Fruit fly (Drosophila melanogaster) whole organism, embryonic: Measurements from ENCODE around the gene CG14915.

Experiments used
- Atf6 ChIP-seq: fragments of 200-800 bp; sonication (Bioruptor generic); IDR thresholded peaks from 2 replicates; pipeline ENCODE4 v1.3.6; 2022; ENCODE audit warnings: missing biosample characterization, missing genetic modification characterization
- B-H1 ChIP-seq: fragments of 200-800 bp; sonication (Bioruptor generic); IDR thresholded peaks from 3 replicates; pipeline ENCODE4 v1.3.6; 2022; ENCODE audit warnings: missing biosample characterization, missing genetic modification characterization
- BEAF-32 ChIP-seq: fragments of 200-800 bp; sonication (Bioruptor generic); optimal IDR thresholded peaks from 3 replicates; lab custom pipeline; 2017; ENCODE audit warnings: missing biosample characterization, missing genetic modification characterization, mild to moderate bottlenecking, moderate library complexity, missing genetic modification reagents
- CG12071 ChIP-seq: fragments of 200-800 bp; sonication (Bioruptor generic); optimal IDR thresholded peaks from 3 replicates; lab custom pipeline; 2018; ENCODE audit warnings: missing biosample characterization, mild to moderate bottlenecking, missing genetic modification characterization
- CG12659 ChIP-seq: fragments of 200-800 bp; sonication (Bioruptor generic); optimal IDR thresholded peaks from 3 replicates; lab custom pipeline; 2017; ENCODE audit warnings: mild to moderate bottlenecking, missing biosample characterization, missing genetic modification reagents, missing genetic modification characterization
- CG12744 ChIP-seq: fragments of 200-800 bp; sonication (Bioruptor generic); optimal IDR thresholded peaks from 2 replicates; lab custom pipeline; 2016; ENCODE audit warnings: missing biosample characterization, missing genetic modification characterization
- CG13775 ChIP-seq: fragments of 200-800 bp; sonication (Bioruptor generic); optimal IDR thresholded peaks from 3 replicates; lab custom pipeline; 2017; ENCODE audit warnings: missing biosample characterization, mild to moderate bottlenecking, missing genetic modification characterization
- CG14050 ChIP-seq: fragments of 200-800 bp; sonication (Bioruptor generic); IDR thresholded peaks from 3 replicates; pipeline ENCODE4 v1.3.6; 2022; ENCODE audit warnings: missing biosample characterization, missing genetic modification characterization
- CG14441 ChIP-seq: fragments of 200-800 bp; sonication (Bioruptor generic); IDR thresholded peaks from 2 replicates; pipeline ENCODE4 v1.3.6; 2022; ENCODE audit warnings: missing biosample characterization, missing genetic modification characterization
- CG14667 ChIP-seq: fragments of 200-800 bp; sonication (Bioruptor generic); IDR thresholded peaks from 2 replicates; pipeline ENCODE4 v1.3.6; 2022; ENCODE audit warnings: missing biosample characterization, missing genetic modification characterization
- CG1647 ChIP-seq: fragments of 200-800 bp; sonication (Bioruptor generic); optimal IDR thresholded peaks from 3 replicates; lab custom pipeline; 2016; ENCODE audit warnings: missing biosample characterization, missing genetic modification characterization
- CG16779 ChIP-seq: fragments of 200-800 bp; sonication (Bioruptor generic); IDR thresholded peaks from 2 replicates; pipeline ENCODE4 v1.3.6; 2022; ENCODE audit warnings: missing biosample characterization, missing genetic modification characterization
- CG17568 ChIP-seq: fragments of 200-800 bp; sonication (Bioruptor generic); optimal IDR thresholded peaks from 2 replicates; lab custom pipeline; 2018; ENCODE audit warnings: missing biosample characterization, mild to moderate bottlenecking, missing genetic modification characterization, moderate library complexity
- CG18011 ChIP-seq: fragments of 200-800 bp; sonication (Bioruptor generic); optimal IDR thresholded peaks from 2 replicates; lab custom pipeline; 2017; ENCODE audit warnings: missing biosample characterization, missing genetic modification characterization, mild to moderate bottlenecking, moderate library complexity, missing genotype
- CG1832 ChIP-seq: fragments of 200-800 bp; sonication (Bioruptor generic); optimal IDR thresholded peaks from 2 replicates; lab custom pipeline; 2017; ENCODE audit warnings: missing biosample characterization, mild to moderate bottlenecking, missing genetic modification characterization, inconsistent platforms
- CG34224 ChIP-seq: fragments of 200-800 bp; sonication (Bioruptor generic); IDR thresholded peaks from 3 replicates; pipeline ENCODE4 v1.3.6; 2022; ENCODE audit warnings: missing biosample characterization, missing genetic modification characterization; ENCODE audit not compliant: partially characterized antibody
- CG34376 ChIP-seq: fragments of 200-800 bp; sonication (Bioruptor generic); optimal IDR thresholded peaks from 2 replicates; lab custom pipeline; 2018; ENCODE audit warnings: missing biosample characterization, mild to moderate bottlenecking, missing genetic modification characterization
- CG4328 ChIP-seq: fragments of 200-800 bp; sonication (Bioruptor generic); optimal IDR thresholded peaks from 3 replicates; lab custom pipeline; 2017; ENCODE audit warnings: missing biosample characterization, missing genetic modification reagents, missing genetic modification characterization
- CG43689 ChIP-seq: fragments of 200-800 bp; sonication (Bioruptor generic); IDR thresholded peaks from 2 replicates; pipeline ENCODE4 v1.3.6; 2022; ENCODE audit warnings: missing biosample characterization, missing genetic modification characterization
- CG4424 ChIP-seq: fragments of 200-800 bp; sonication (Bioruptor generic); optimal IDR thresholded peaks from 3 replicates; lab custom pipeline; 2016; ENCODE audit warnings: missing biosample characterization, missing genetic modification characterization
- CG6689 ChIP-seq: fragments of 200-800 bp; sonication (Bioruptor generic); IDR thresholded peaks from 2 replicates; pipeline ENCODE4 v1.3.6; 2022; ENCODE audit warnings: missing biosample characterization, missing genetic modification characterization
- CG7786 ChIP-seq: fragments of 200-800 bp; sonication (Bioruptor generic); optimal IDR thresholded peaks from 2 replicates; lab custom pipeline; 2016; ENCODE audit warnings: missing biosample characterization, missing genetic modification characterization
- CG9609 ChIP-seq: fragments of 200-800 bp; sonication (Bioruptor generic); optimal IDR thresholded peaks from 3 replicates; lab custom pipeline; 2016; ENCODE audit warnings: missing biosample characterization, missing genetic modification characterization
- CG9932 ChIP-seq: fragments of 200-800 bp; sonication (Bioruptor generic); IDR thresholded peaks from 2 replicates; pipeline ENCODE4 v1.3.6; 2022; ENCODE audit warnings: missing biosample characterization, missing genetic modification characterization
- Camta ChIP-seq: fragments of 200-800 bp; sonication (Bioruptor generic); optimal IDR thresholded peaks from 2 replicates; lab custom pipeline; 2016; ENCODE audit warnings: missing biosample characterization, missing genetic modification characterization
- Dbx ChIP-seq: fragments of 200-800 bp; sonication (Bioruptor generic); IDR thresholded peaks from 3 replicates; pipeline ENCODE4 v1.3.6; 2022; ENCODE audit warnings: missing biosample characterization, missing genetic modification characterization
- Dek ChIP-seq: fragments of 200-800 bp; sonication (Bioruptor generic); optimal IDR thresholded peaks from 3 replicates; lab custom pipeline; 2019; ENCODE audit warnings: missing biosample characterization, mild to moderate bottlenecking, missing genetic modification characterization, moderate library complexity
- Dip3 ChIP-seq: fragments of 200-800 bp; sonication (Bioruptor generic); optimal IDR thresholded peaks from 3 replicates; lab custom pipeline; 2016; ENCODE audit warnings: missing biosample characterization, missing genetic modification characterization
- Elba2 ChIP-seq: fragments of 200-800 bp; sonication (Bioruptor generic); optimal IDR thresholded peaks from 3 replicates; lab custom pipeline; 2016; ENCODE audit warnings: missing biosample characterization, missing genetic modification characterization
- HLH54F ChIP-seq: fragments of 200-800 bp; sonication (Bioruptor generic); optimal IDR thresholded peaks from 3 replicates; lab custom pipeline; 2016; ENCODE audit warnings: missing biosample characterization, missing genetic modification characterization
- Hand ChIP-seq: fragments of 200-800 bp; sonication (Bioruptor generic); optimal IDR thresholded peaks from 2 replicates; lab custom pipeline; 2017; ENCODE audit warnings: mild to moderate bottlenecking, missing biosample characterization, missing genetic modification reagents, missing genetic modification characterization
- MESR4 ChIP-seq: fragments of 200-800 bp; sonication (Bioruptor generic); optimal IDR thresholded peaks from 2 replicates; lab custom pipeline; 2018; ENCODE audit warnings: missing biosample characterization, mild to moderate bottlenecking, missing genetic modification characterization, moderate library complexity
- MTF-1 ChIP-seq: fragments of 200-800 bp; sonication (Bioruptor generic); optimal IDR thresholded peaks from 2 replicates; lab custom pipeline; 2018; ENCODE audit warnings: missing biosample characterization, mild to moderate bottlenecking, missing genetic modification characterization, borderline replicate concordance
- Oaz ChIP-seq: fragments of 200-800 bp; sonication (Bioruptor generic); IDR thresholded peaks from 2 replicates; pipeline ENCODE4 v1.3.6; 2022; ENCODE audit warnings: missing biosample characterization, missing genetic modification characterization
- Opbp ChIP-seq: fragments of 200-800 bp; sonication (Bioruptor generic); IDR thresholded peaks from 3 replicates; pipeline ENCODE4 v1.3.6; 2022; ENCODE audit warnings: missing biosample characterization, missing genetic modification characterization; ENCODE audit not compliant: partially characterized antibody
- ash1 ChIP-seq: fragments of 200-800 bp; sonication (Bioruptor generic); optimal IDR thresholded peaks from 2 replicates; lab custom pipeline; 2018; ENCODE audit warnings: missing biosample characterization, mild to moderate bottlenecking, missing genetic modification characterization
- bab2 ChIP-seq: fragments of 200-800 bp; sonication (Bioruptor generic); optimal IDR thresholded peaks from 2 replicates; lab custom pipeline; 2016; ENCODE audit warnings: missing biosample characterization, missing genetic modification characterization
- bowl ChIP-seq: fragments of 200-800 bp; sonication (Bioruptor generic); IDR thresholded peaks from 2 replicates; pipeline ENCODE4 v1.3.6; 2022; ENCODE audit warnings: missing biosample characterization, missing genetic modification characterization
- cato ChIP-seq: fragments of 200-800 bp; sonication (Bioruptor generic); optimal IDR thresholded peaks from 2 replicates; lab custom pipeline; 2016; ENCODE audit warnings: missing biosample characterization, missing genetic modification characterization, borderline replicate concordance
- da ChIP-seq: fragments of 200-800 bp; sonication (Bioruptor generic); optimal IDR thresholded peaks from 2 replicates; lab custom pipeline; 2016; ENCODE audit warnings: missing biosample characterization, missing genetic modification characterization
- dati ChIP-seq: fragments of 200-800 bp; sonication (Bioruptor generic); IDR thresholded peaks from 2 replicates; pipeline ENCODE4 v1.3.6; 2022; ENCODE audit warnings: missing biosample characterization, missing genetic modification characterization
- en ChIP-seq: fragments of 200-800 bp; sonication (Bioruptor generic); optimal IDR thresholded peaks from 2 replicates; lab custom pipeline; 2016; ENCODE audit warnings: missing biosample characterization, missing genetic modification characterization
- gce ChIP-seq: fragments of 200-800 bp; sonication (Bioruptor generic); IDR thresholded peaks from 3 replicates; pipeline ENCODE4 v1.3.6; 2022; ENCODE audit warnings: missing biosample characterization, missing genetic modification characterization
- jing ChIP-seq: fragments of 200-800 bp; sonication (Bioruptor generic); optimal IDR thresholded peaks from 2 replicates; lab custom pipeline; 2018; ENCODE audit warnings: missing biosample characterization, mild to moderate bottlenecking, missing genetic modification characterization
- mirr ChIP-seq: fragments of 200-800 bp; sonication (Bioruptor generic); optimal IDR thresholded peaks from 3 replicates; lab custom pipeline; 2018; ENCODE audit warnings: missing biosample characterization, mild to moderate bottlenecking, missing genetic modification characterization
- sens ChIP-seq: fragments of 200-800 bp; sonication (Bioruptor generic); peaks from one replicate; lab custom pipeline; 2016; ENCODE audit warnings: missing biosample characterization, missing genetic modification characterization
- seq ChIP-seq: fragments of 200-800 bp; sonication (Bioruptor generic); IDR thresholded peaks from 2 replicates; pipeline ENCODE4 v1.3.6; 2022; ENCODE audit warnings: missing biosample characterization, missing genetic modification characterization
- sob ChIP-seq: fragments of 200-800 bp; sonication (Bioruptor generic); IDR thresholded peaks from 2 replicates; pipeline ENCODE4 v1.3.6; 2022; ENCODE audit warnings: missing biosample characterization, missing genetic modification characterization
- ssp ChIP-seq: fragments of 200-800 bp; sonication (Bioruptor generic); IDR thresholded peaks from 2 replicates; pipeline ENCODE4 v1.3.6; 2022; ENCODE audit warnings: missing biosample characterization, missing genetic modification characterization
- wdn ChIP-seq: fragments of 200-800 bp; sonication (Bioruptor generic); IDR thresholded peaks from 2 replicates; pipeline ENCODE4 v1.3.6; 2022; ENCODE audit warnings: missing biosample characterization, missing genetic modification characterization

Gene CG14915

DNA sequence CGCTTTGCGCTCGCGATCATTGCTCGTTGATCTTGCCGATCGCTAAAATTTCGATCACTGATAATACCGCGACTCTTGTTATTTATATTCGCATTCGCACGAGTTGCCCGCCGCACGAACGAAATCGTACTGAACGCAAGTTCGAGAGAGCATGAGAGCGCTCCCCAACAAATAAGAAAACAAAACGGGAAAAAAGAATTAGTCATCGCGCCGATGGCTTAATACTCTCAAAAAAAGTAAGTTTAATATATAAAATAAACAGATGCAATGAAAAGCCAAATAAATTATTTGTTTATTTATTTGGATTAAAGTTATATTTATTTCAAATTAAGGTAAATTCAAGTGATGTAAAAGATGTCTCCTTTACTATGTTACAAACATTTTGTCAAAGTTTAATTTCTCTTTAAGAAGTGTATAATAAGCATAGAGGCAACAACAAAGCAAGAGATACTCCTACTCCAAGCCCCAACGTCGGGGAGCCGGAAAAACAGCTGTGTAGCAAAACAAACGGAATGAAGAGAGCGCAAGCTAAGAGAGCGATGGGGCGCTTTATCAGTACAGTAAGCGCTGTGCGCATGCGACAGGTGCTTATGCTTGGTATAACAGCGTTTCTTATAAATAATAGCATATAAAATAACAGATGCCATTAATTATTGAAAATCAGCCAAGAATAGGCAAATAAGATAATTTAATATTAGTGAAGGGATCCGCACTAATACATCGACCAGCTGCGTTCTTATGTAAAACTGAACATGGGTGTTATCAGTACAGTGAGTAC is 13.3 kb upstream of the CG14915 start (continued):
- TF ChIP-seq CG14667 (GFP tag; lab: Robert Waterston, UW) (peak; percentile 52; the same call in 1 of the 2 replicates), CG43689 (GFP tag; lab: Robert Waterston, UW) (peak; percentile 57), mirr (GFP tag; lab: Kevin White, UChicago) (peak; percentile 28), gce (peak; percentile 50; the same call in 1 of the 3 replicates), wdn (GFP tag; lab: Robert Waterston, UW) (peak; percentile 64), CG9932 (GFP tag; lab: Robert Waterston, UW) (peak; percentile 74), CG4424 (peak; percentile 62), CG34376 (peak; percentile 53), Camta (GFP tag; lab: Kevin White, UChicago) (peak; percentile 47), cato (GFP tag; lab: Kevin White, UChicago) (peak; percentile 60), en (GFP tag; lab: Kevin White, UChicago) (no peak), CG1647 (peak; percentile 23), Atf6 (GFP tag; lab: Robert Waterston, UW) (peak; percentile 57), ash1 (GFP tag; lab: Kevin White, UChicago) (no peak), Elba2 (GFP tag; lab: Kevin White, UChicago) (no peak), sens (peak; percentile 97), CG14050 (peak; percentile 70), CG17568 (peak; percentile 72), CG18011 (GFP tag; lab: Kevin White, UChicago) (peak; percentile 51), CG34224 (no peak), ssp (peak; percentile 72), CG1832 (GFP tag; lab: Kevin White, UChicago) (no peak), Dbx (GFP tag; lab: Robert Waterston, UW) (no peak), CG13775 (GFP tag; lab: Kevin White, UChicago) (peak; percentile 71), jing (GFP tag; lab: Kevin White, UChicago) (peak; percentile 77), CG7786 (peak; percentile 58), CG9609 (GFP tag; lab: Kevin White, UChicago) (peak; percentile 40), Dek (tag; lab: Kevin White, UChicago) (peak; percentile 27), bowl (GFP tag; lab: Robert Waterston, UW) (peak; percentile 63; the same call in 1 of the 2 replicates), CG12659 (GFP tag; lab: Kevin White, UChicago) (peak; percentile 81), Oaz (GFP tag; lab: Robert Waterston, UW) (peak; percentile 35; the same call in 1 of the 2 replicates), da (GFP tag; lab: Kevin White, UChicago) (peak; percentile 27), CG12071 (GFP tag; lab: Kevin White, UChicago) (no peak), BEAF-32 (GFP tag; lab: Kevin White, UChicago) (no peak), seq (GFP tag; lab: Robert Waterston, UW) (peak; percentile 79), CG14441 (GFP tag; lab: Robert Waterston, UW) (peak; percentile 59), CG4328 (peak; percentile 58), CG12744 (GFP tag; lab: Kevin White, UChicago) (peak; percentile 42), Dip3 (GFP tag; lab: Kevin White, UChicago) (peak; percentile 26), CG16779 (GFP tag; lab: Robert Waterston, UW) (no peak), MTF-1 (no peak), Hand (GFP tag; lab: Kevin White, UChicago) (no peak), CG6689 (peak; percentile 64), B-H1 (GFP tag; lab: Robert Waterston, UW) (peak; percentile 71), HLH54F (peak; percentile 63), dati (GFP tag; lab: Robert Waterston, UW) (no peak), MESR4 (GFP tag; lab: Kevin White, UChicago) (no peak), Opbp (GFP tag; lab: Robert Waterston, UW) (no peak), sob (GFP tag; lab: Robert Waterston, UW) (peak; percentile 62), bab2 (GFP tag; lab: Kevin White, UChicago) (peak; percentile 54)
